Fruit fly (Drosophila melanogaster): ENCODE results near the gene AdamTS-B.

The AdamTS-B gene

DNA sequence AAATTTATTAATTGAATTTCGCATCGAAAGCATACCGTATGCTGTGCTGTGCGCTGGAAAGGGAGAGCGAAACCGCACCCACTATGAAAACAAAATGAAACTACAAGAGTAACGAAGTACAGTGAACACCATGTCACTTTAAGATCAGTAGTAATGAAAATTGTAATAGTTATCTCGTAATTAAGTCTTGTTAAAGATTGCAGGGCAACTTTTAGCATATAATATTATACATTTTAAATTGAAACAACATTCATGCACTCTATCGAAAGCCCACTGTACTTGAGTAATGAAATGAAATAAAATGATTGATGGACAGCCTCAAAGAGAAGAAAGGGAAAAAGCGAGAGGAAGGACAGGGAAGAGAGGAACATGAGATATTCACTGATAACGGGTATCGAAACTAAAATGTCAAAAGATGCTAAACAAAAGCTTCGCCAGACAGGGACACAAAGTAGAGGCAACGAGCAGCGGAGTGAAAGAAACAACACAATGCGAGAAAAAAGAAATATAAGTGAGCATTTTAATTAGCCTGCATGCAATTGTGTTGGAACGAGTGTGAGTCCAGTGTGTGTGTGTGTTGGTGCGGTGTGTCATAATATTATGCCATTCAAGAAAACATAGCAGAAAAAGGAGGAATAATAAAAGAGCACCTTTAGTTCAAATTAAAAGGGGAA lies 37.0 kb downstream of the AdamTS-B start (continued):
- TF ChIP-seq Ada2b (GFP tag; IDR thresholded peaks at IDR 0.05), result peak; percentile 85
- peak; percentile 60 for TF ChIP-seq CG6272 (GFP tag; IDR thresholded peaks at IDR 0.05)
- TF ChIP-seq Hr78 (GFP tag; optimal IDR thresholded peaks at IDR 0.05), result peak in 1 of 2 experiments; percentile 33
- peak; percentile 24 for TF ChIP-seq CG7786 (GFP tag; optimal IDR thresholded peaks at IDR 0.05)
- TF ChIP-seq CG17361 (GFP tag; IDR thresholded peaks at IDR 0.05), result peak; percentile 83
- TF ChIP-seq Sry-β (GFP tag; optimal IDR thresholded peaks at IDR 0.05), result no peak
- TF ChIP-seq CG6254 (GFP tag; optimal IDR thresholded peaks at IDR 0.05), result peak; percentile 15
- peak; percentile 85 for TF ChIP-seq lilli (GFP tag; optimal IDR thresholded peaks at IDR 0.05)
- peak; percentile 74 for TF ChIP-seq gsb-n (tag; optimal IDR thresholded peaks at IDR 0.05)
- peak; percentile 37 for TF ChIP-seq CHES-1-like (GFP tag; optimal IDR thresholded peaks at IDR 0.05)
- TF ChIP-seq lmd (GFP tag; IDR thresholded peaks at IDR 0.05), result peak; percentile 80
- peak; percentile 55 to 82 for TF ChIP-seq dpn (GFP tag; optimal IDR thresholded peaks at IDR 0.05)
- TF ChIP-seq tgo (GFP tag; IDR thresholded peaks at IDR 0.05), result peak; percentile 83
- TF ChIP-seq CG10565 (GFP tag; optimal IDR thresholded peaks at IDR 0.05), result no peak
- TF ChIP-seq CG17385 (GFP tag; optimal IDR thresholded peaks at IDR 0.05), result peak; percentile 60
- TF ChIP-seq Opbp (GFP tag; IDR thresholded peaks at IDR 0.05; ENCODE audit: partially characterized antibody), result no peak
- TF ChIP-seq tap (tag; optimal IDR thresholded peaks at IDR 0.05), result peak; percentile 74
- TF ChIP-seq Hmx (GFP tag; optimal IDR thresholded peaks at IDR 0.05), result peak; percentile 55
- TF ChIP-seq CG8478 (optimal IDR thresholded peaks at IDR 0.05), result no peak
- peak; percentile 81 for TF ChIP-seq stc (GFP tag; IDR thresholded peaks at IDR 0.05)
- peak; percentile 3 for TF ChIP-seq cg (GFP tag; optimal IDR thresholded peaks at IDR 0.05)
- peak; percentile 10 for TF ChIP-seq CG30020 (tag; optimal IDR thresholded peaks at IDR 0.05)
- peak; percentile 76 for TF ChIP-seq gcm (GFP tag; optimal IDR thresholded peaks at IDR 0.05)
- TF ChIP-seq CG11696 (GFP tag; IDR thresholded peaks at IDR 0.05), result peak; percentile 66
- TF ChIP-seq CG17186 (GFP tag; optimal IDR thresholded peaks at IDR 0.05), result no peak
- TF ChIP-seq CG18011 (GFP tag; optimal IDR thresholded peaks at IDR 0.05), result peak; percentile 7
- TF ChIP-seq fu2 (GFP tag; optimal IDR thresholded peaks at IDR 0.05), result peak; percentile 26
- peak; percentile 67 for TF ChIP-seq Awh (GFP tag; IDR thresholded peaks at IDR 0.05)
- peak; percentile 71 for TF ChIP-seq seq (GFP tag; IDR thresholded peaks at IDR 0.05)
- peak; percentile 67 for TF ChIP-seq CG14050 (GFP tag; IDR thresholded peaks at IDR 0.05)
- TF ChIP-seq lola (GFP tag; optimal IDR thresholded peaks at IDR 0.05), result peak in 1 of 3 experiments; percentile 63
- no peak for TF ChIP-seq ac (GFP tag; optimal IDR thresholded peaks at IDR 0.05)
- TF ChIP-seq ranshi (GFP tag; IDR thresholded peaks at IDR 0.05), result peak; percentile 73
- TF ChIP-seq Hsf (GFP tag; optimal IDR thresholded peaks at IDR 0.05), result peak; percentile 79
- peak; percentile 62 for TF ChIP-seq NC2β (GFP tag; optimal IDR thresholded peaks at IDR 0.05)
- TF ChIP-seq CoRest (tag; optimal IDR thresholded peaks at IDR 0.05), result peak; percentile 77
- TF ChIP-seq Abd-B (GFP tag; optimal IDR thresholded peaks at IDR 0.05), result peak; percentile 75
- no peak for TF ChIP-seq BEAF-32 (GFP tag; optimal IDR thresholded peaks at IDR 0.05)
- peak; percentile 31 for TF ChIP-seq nau (GFP tag; optimal IDR thresholded peaks at IDR 0.05)
- peak; percentile 7 for TF ChIP-seq CG31365 (tag; optimal IDR thresholded peaks at IDR 0.05)
- peak; percentile 76 for TF ChIP-seq CG17829 (tag; optimal IDR thresholded peaks at IDR 0.05)
- TF ChIP-seq Hr39 (optimal IDR thresholded peaks at IDR 0.05), result no peak
- TF ChIP-seq lab (GFP tag; optimal IDR thresholded peaks at IDR 0.05), result peak; percentile 87
- no peak for TF ChIP-seq YL-1 (GFP tag; optimal IDR thresholded peaks at IDR 0.05)
- TF ChIP-seq gt (GFP tag; IDR thresholded peaks at IDR 0.05), result no peak
- peak; percentile 42 for TF ChIP-seq Deaf1 (tag; optimal IDR thresholded peaks at IDR 0.05)
- peak; percentile 63 for TF ChIP-seq Usf (GFP tag; optimal IDR thresholded peaks at IDR 0.05)
- peak; percentile 54; the same call in 1 of the 2 replicates for TF ChIP-seq CG9215 (GFP tag; IDR thresholded peaks at IDR 0.05)
- TF ChIP-seq Ets65A (GFP tag), result no peak
- TF ChIP-seq oc (tag; optimal IDR thresholded peaks at IDR 0.05), result peak; percentile 81
